Fruit fly (Drosophila melanogaster) whole organism, prepupa: ENCODE measurements around the gene dar1.

Experiments
- Blimp-1 ChIP-seq: fragments of 200-800 bp; sonication (Bioruptor generic); optimal IDR thresholded peaks from 3 replicates; lab custom pipeline; 2017; ENCODE audit warnings: missing biosample characterization, missing genetic modification characterization, mild to moderate bottlenecking, moderate library complexity, missing genetic modification reagents
- CG11294 ChIP-seq: fragments of 200-800 bp; sonication (Bioruptor generic); IDR thresholded peaks from 2 replicates; pipeline ENCODE4 v1.3.6; 2022; ENCODE audit warnings: missing biosample characterization, missing genetic modification characterization
- CG11762 ChIP-seq: fragments of 200-800 bp; sonication (Bioruptor generic); optimal IDR thresholded peaks from 3 replicates; lab custom pipeline; 2016; ENCODE audit warnings: missing biosample characterization, missing genetic modification characterization; ENCODE audit not compliant: insufficient read depth
- CG8632 ChIP-seq: fragments of 200-800 bp; sonication (Bioruptor generic); optimal IDR thresholded peaks from 3 replicates; lab custom pipeline; 2016; ENCODE audit warnings: missing biosample characterization, missing genetic modification characterization
- Gug ChIP-seq: fragments of 200-800 bp; sonication (Bioruptor generic); IDR thresholded peaks from 2 replicates; pipeline ENCODE4 v1.3.6; 2022; ENCODE audit warnings: missing biosample characterization, missing genetic modification characterization
- Hr38 ChIP-seq: sonication (Bioruptor generic); optimal IDR thresholded peaks from 2 replicates; lab custom pipeline; 2016; ENCODE audit warnings: missing biosample characterization, missing genetic modification characterization
- Sox15 ChIP-seq: fragments of 200-800 bp; sonication (Bioruptor generic); optimal IDR thresholded peaks from 3 replicates; lab custom pipeline; 2016; ENCODE audit warnings: missing biosample characterization, missing genetic modification characterization
- achi ChIP-seq: fragments of 200-800 bp; sonication (Bioruptor generic); optimal IDR thresholded peaks from 3 replicates; lab custom pipeline; 2016; ENCODE audit warnings: missing biosample characterization, missing genetic modification characterization
- acj6 ChIP-seq: fragments of 200-800 bp; sonication (Bioruptor generic); optimal IDR thresholded peaks from 3 replicates; lab custom pipeline; 2016; ENCODE audit warnings: missing biosample characterization, missing genetic modification characterization
- dac ChIP-seq: fragments of 200-800 bp; sonication (Bioruptor generic); optimal IDR thresholded peaks from 2 replicates; lab custom pipeline; 2017; ENCODE audit warnings: missing biosample characterization, mild to moderate bottlenecking, missing genetic modification characterization
- lz ChIP-seq: fragments of 200-800 bp; sonication (Bioruptor generic); optimal IDR thresholded peaks from 3 replicates; lab custom pipeline; 2016; ENCODE audit warnings: missing biosample characterization, missing genetic modification characterization

- TF ChIP-seq Sox15 = no peak
- TF ChIP-seq achi (GFP tag; lab: Kevin White, UChicago) = no peak
- no peak for TF ChIP-seq CG11294 (GFP tag; lab: Robert Waterston, UW)
- TF ChIP-seq Blimp-1 (GFP tag; lab: Kevin White, UChicago) = no peak
- no peak for TF ChIP-seq CG11762 (GFP tag; lab: Kevin White, UChicago)
- TF ChIP-seq CG8632 (GFP tag; lab: Kevin White, UChicago) = no peak
- no peak for TF ChIP-seq Gug
- TF ChIP-seq Hr38 (GFP tag; lab: Kevin White, UChicago) = no peak
- no peak for TF ChIP-seq lz (GFP tag; lab: Kevin White, UChicago)
- TF ChIP-seq dac (GFP tag; lab: Kevin White, UChicago) = no peak
- TF ChIP-seq acj6 = no peak
Observed at dm6 chr3L:3702489-3702888, 76.3 kb downstream of the dar1 start.
